Worm (Caenorhabditis elegans): Measurements from ENCODE around the gene B0393.5.

The B0393.5 gene

ce11 chrIII:4765474-4765873 is at the start of gene B0393.5:
Gene B0393.5, plus strand, starts transcription at chrIII:4765774.
- TF ChIP-seq aha-1 (tag) (peak; percentile 4), tra-1 (GFP tag; IDR thresholded peaks at IDR 0.05) (no peak), mxl-3 (GFP tag; optimal IDR thresholded peaks at IDR 0.05) (peak; percentile 18)

ce11 chrIII:4720620-4721227 is 44.9 kb upstream of the B0393.5 start, which contains the start of gene emb-5:
Gene emb-5, minus strand, starts transcription at chrIII:4720670.
- TF ChIP-seq fos-1 (tag; optimal IDR thresholded peaks at IDR 0.05) (no peak), dpl-1 (GFP tag; optimal IDR thresholded peaks at IDR 0.05) (peak; percentile 92), ZK546.5 (tag; optimal IDR thresholded peaks at IDR 0.05) (no peak), vab-7 (GFP tag; IDR thresholded peaks at IDR 0.05) (no peak), gei-8 (GFP tag; optimal IDR thresholded peaks at IDR 0.05) (no peak), ZK337.2 (GFP tag; IDR thresholded peaks at IDR 0.05) (no peak), Y48G9A.11 (GFP tag; IDR thresholded peaks at IDR 0.05) (no peak), daf-16 (GFP tag; optimal IDR thresholded peaks at IDR 0.05) (no peak), daf-16 (tag; optimal IDR thresholded peaks at IDR 0.05) (peak; percentile 10), lin-38 (GFP tag; IDR thresholded peaks at IDR 0.05) (peak; percentile 94), spr-3 (GFP tag; optimal IDR thresholded peaks at IDR 0.05) (no peak), zip-11 (GFP tag; IDR thresholded peaks at IDR 0.05) (no peak), snpc-1.2 (GFP tag; IDR thresholded peaks at IDR 0.05) (no peak), ama-1 (optimal IDR thresholded peaks at IDR 0.05) (peak; percentile 68), zip-2 (tag; optimal IDR thresholded peaks at IDR 0.05) (no peak), R02D3.7 (tag; optimal IDR thresholded peaks at IDR 0.05) (no peak), nhr-10 (tag; optimal IDR thresholded peaks at IDR 0.05) (no peak), unc-39 (tag; optimal IDR thresholded peaks at IDR 0.05) (no peak), nhr-6 (tag; optimal IDR thresholded peaks at IDR 0.05) (peak; percentile 21), arid-1 (GFP tag; conservative IDR thresholded peaks at IDR 0.05) (no peak), F44E2.7 (GFP tag; IDR thresholded peaks at IDR 0.05) (no peak), ztf-11 (tag; optimal IDR thresholded peaks at IDR 0.05) (no peak), jun-1 (tag; optimal IDR thresholded peaks at IDR 0.05) (no peak), snpc-4 (tag; optimal IDR thresholded peaks at IDR 0.05) (no peak), lin-15B (tag; optimal IDR thresholded peaks at IDR 0.05) (no peak), daf-19 (GFP tag; conservative IDR thresholded peaks at IDR 0.05) (no peak), mes-2 (tag; optimal IDR thresholded peaks at IDR 0.05; ENCODE audit: poor library complexity, severe bottlenecking) (peak; percentile 74), ceh-32 (tag; optimal IDR thresholded peaks at IDR 0.05; ENCODE audit: poor library complexity) (no peak), dmd-9 (GFP tag; IDR thresholded peaks at IDR 0.05) (no peak), T26A8.4 (GFP tag; IDR thresholded peaks at IDR 0.05) (0 out of 2 replicates have a peak, but pooled peaks have one; percentile 28), pqm-1 (tag; optimal IDR thresholded peaks at IDR 0.05) (no peak), hlh-30 (tag; optimal IDR thresholded peaks at IDR 0.05; ENCODE audit: insufficient read depth) (no peak), unc-62 (GFP tag; optimal IDR thresholded peaks at IDR 0.05 in 1 of 2) (peak in 1 of 2 experiments; percentile 5), unc-62 (tag; optimal IDR thresholded peaks at IDR 0.05) (no peak), unc-130 (GFP tag; optimal IDR thresholded peaks at IDR 0.05) (no peak), T20F7.1 (GFP tag; optimal IDR thresholded peaks at IDR 0.05) (no peak), ctbp-1 (GFP tag; IDR thresholded peaks at IDR 0.05) (no peak), hlh-11 (tag; optimal IDR thresholded peaks at IDR 0.05) (no peak), attf-4 (tag; optimal IDR thresholded peaks at IDR 0.05) (no peak), php-3 (GFP tag; IDR thresholded peaks at IDR 0.05) (no peak), daf-12 (tag; optimal IDR thresholded peaks at IDR 0.05) (no peak), ceh-44 (GFP tag; IDR thresholded peaks at IDR 0.05) (no peak), lin-29 (GFP tag; IDR thresholded peaks at IDR 0.05) (no peak), D1046.2 (GFP tag; IDR thresholded peaks at IDR 0.05) (no peak), nhr-28 (tag; optimal IDR thresholded peaks at IDR 0.05) (peak; percentile 27), duxl-1 (tag; optimal IDR thresholded peaks at IDR 0.05; ENCODE audit: poor library complexity) (no peak)

Data from whole organism, L4 larva.